Fruit fly (Drosophila melanogaster) whole organism, embryonic: ENCODE data around the gene kat80.
A peak's percentile ranks its signal among the peaks of the same experiment; 100 is the strongest.

ENCODE experiments used
- CG10209 ChIP-seq: fragments of 200-800 bp; sonication (Bioruptor generic); optimal IDR thresholded peaks from 3 replicates; lab custom pipeline; 2017; ENCODE audit warnings: missing biosample characterization, mild to moderate bottlenecking, missing genetic modification characterization, missing genetic modification reagents
- CG10959 ChIP-seq: fragments of 200-800 bp; sonication (Bioruptor generic); IDR thresholded peaks from 2 replicates; pipeline ENCODE4 v1.3.6; 2022; ENCODE audit warnings: missing biosample characterization, missing genetic modification characterization
- CG11696 ChIP-seq: fragments of 200-800 bp; sonication (Bioruptor generic); IDR thresholded peaks from 2 replicates; pipeline ENCODE4 v1.3.6; 2022; ENCODE audit warnings: missing biosample characterization, missing genetic modification characterization
- CG12071 ChIP-seq: fragments of 200-800 bp; sonication (Bioruptor generic); optimal IDR thresholded peaks from 3 replicates; lab custom pipeline; 2018; ENCODE audit warnings: missing biosample characterization, mild to moderate bottlenecking, missing genetic modification characterization
- CG12219 ChIP-seq: fragments of 200-800 bp; sonication (Bioruptor generic); optimal IDR thresholded peaks from 3 replicates; lab custom pipeline; 2018; ENCODE audit warnings: missing biosample characterization, mild to moderate bottlenecking, missing genetic modification characterization
- CG13894 ChIP-seq: fragments of 200-800 bp; sonication (Bioruptor generic); optimal IDR thresholded peaks from 3 replicates; lab custom pipeline; 2018; ENCODE audit warnings: missing biosample characterization, mild to moderate bottlenecking, missing genetic modification characterization, moderate library complexity
- CG14860 ChIP-seq: fragments of 200-800 bp; sonication (Bioruptor generic); IDR thresholded peaks from 3 replicates; pipeline ENCODE4 v1.3.6; 2022; ENCODE audit warnings: missing biosample characterization, missing genetic modification characterization; ENCODE audit not compliant: partially characterized antibody
- CG14965 ChIP-seq: fragments of 200-800 bp; sonication (Bioruptor generic); optimal IDR thresholded peaks from 2 replicates; lab custom pipeline; 2016; ENCODE audit warnings: missing biosample characterization, missing genetic modification characterization, borderline replicate concordance
- CG15011 ChIP-seq: fragments of 200-800 bp; sonication (Bioruptor generic); optimal IDR thresholded peaks from 3 replicates; lab custom pipeline; 2018; ENCODE audit warnings: missing biosample characterization, mild to moderate bottlenecking, missing genetic modification characterization
- CG15514 ChIP-seq: fragments of 200-800 bp; sonication (Bioruptor generic); optimal IDR thresholded peaks from 3 replicates; lab custom pipeline; 2017; ENCODE audit warnings: missing biosample characterization, missing genetic modification characterization, mild to moderate bottlenecking, moderate library complexity, missing genetic modification reagents
- CG16779 ChIP-seq: fragments of 200-800 bp; sonication (Bioruptor generic); IDR thresholded peaks from 2 replicates; pipeline ENCODE4 v1.3.6; 2022; ENCODE audit warnings: missing biosample characterization, missing genetic modification characterization
- CG16813 ChIP-seq: fragments of 200-800 bp; sonication (Bioruptor generic); IDR thresholded peaks from 3 replicates; pipeline ENCODE4 v1.3.6; 2022; ENCODE audit warnings: missing biosample characterization, missing genetic modification characterization; ENCODE audit not compliant: partially characterized antibody
- CG17568 ChIP-seq: fragments of 200-800 bp; sonication (Bioruptor generic); optimal IDR thresholded peaks from 2 replicates; lab custom pipeline; 2018; ENCODE audit warnings: missing biosample characterization, mild to moderate bottlenecking, missing genetic modification characterization, moderate library complexity
- CG18764 ChIP-seq: fragments of 200-800 bp; sonication (Bioruptor generic); optimal IDR thresholded peaks from 3 replicates; lab custom pipeline; 2016; ENCODE audit warnings: missing biosample characterization, missing genetic modification characterization
- CG31224 ChIP-seq: fragments of 200-800 bp; sonication (Bioruptor generic); IDR thresholded peaks from 2 replicates; pipeline ENCODE4 v1.3.6; 2022; ENCODE audit warnings: missing biosample characterization, missing genetic modification characterization
- CG31365 ChIP-seq: fragments of 200-800 bp; sonication (Bioruptor generic); optimal IDR thresholded peaks from 2 replicates; lab custom pipeline; 2018; ENCODE audit warnings: missing biosample characterization, mild to moderate bottlenecking, missing genetic modification characterization
- CG31441 ChIP-seq: fragments of 200-800 bp; sonication (Bioruptor generic); IDR thresholded peaks from 2 replicates; pipeline ENCODE4 v1.3.6; 2022; ENCODE audit warnings: missing biosample characterization, missing genetic modification characterization
- CG6689 ChIP-seq: fragments of 200-800 bp; sonication (Bioruptor generic); IDR thresholded peaks from 2 replicates; pipeline ENCODE4 v1.3.6; 2022; ENCODE audit warnings: missing biosample characterization, missing genetic modification characterization
- CG7928 ChIP-seq: fragments of 200-800 bp; sonication (Bioruptor generic); optimal IDR thresholded peaks from 2 replicates; lab custom pipeline; 2017; ENCODE audit warnings: missing biosample characterization, mild to moderate bottlenecking, missing genetic modification characterization
- CG8359 ChIP-seq: fragments of 200-800 bp; sonication (Bioruptor generic); optimal IDR thresholded peaks from 2 replicates; lab custom pipeline; 2017; ENCODE audit warnings: missing biosample characterization, mild to moderate bottlenecking, missing genetic modification characterization, borderline replicate concordance
- CG9797 ChIP-seq: fragments of 200-800 bp; sonication (Bioruptor generic); optimal IDR thresholded peaks from 3 replicates; lab custom pipeline; 2018; ENCODE audit warnings: missing biosample characterization, mild to moderate bottlenecking, missing genetic modification characterization
- Ets97D ChIP-seq: fragments of 200-800 bp; sonication (Bioruptor generic); optimal IDR thresholded peaks from 3 replicates; lab custom pipeline; 2016; ENCODE audit warnings: missing biosample characterization, missing genetic modification characterization
- Jarid2 ChIP-seq: fragments of 200-800 bp; sonication (Bioruptor generic); optimal IDR thresholded peaks from 3 replicates; lab custom pipeline; 2017; ENCODE audit warnings: mild to moderate bottlenecking, missing biosample characterization, missing genetic modification reagents, missing genetic modification characterization
- Lhr ChIP-seq: fragments of 200-800 bp; sonication (Bioruptor generic); optimal IDR thresholded peaks from 3 replicates; lab custom pipeline; 2017; ENCODE audit warnings: mild to moderate bottlenecking, missing biosample characterization, missing genetic modification reagents, missing genetic modification characterization
- MESR4 ChIP-seq: fragments of 200-800 bp; sonication (Bioruptor generic); optimal IDR thresholded peaks from 2 replicates; lab custom pipeline; 2018; ENCODE audit warnings: missing biosample characterization, mild to moderate bottlenecking, missing genetic modification characterization, moderate library complexity
- Max ChIP-seq: fragments of 200-800 bp; sonication (Bioruptor generic); optimal IDR thresholded peaks from 2 replicates; lab custom pipeline; 2016; ENCODE audit warnings: missing biosample characterization, mild to moderate bottlenecking, missing genetic modification characterization
- Med ChIP-seq: fragments of 200-800 bp; sonication (Bioruptor generic); peaks from one replicate; lab custom pipeline; 2016; ENCODE audit warnings: missing biosample characterization, missing genetic modification characterization, mild to moderate bottlenecking, inconsistent platforms, moderate library complexity
- NC2α ChIP-seq: fragments of 200-800 bp; sonication (Bioruptor generic); optimal IDR thresholded peaks from 2 replicates; lab custom pipeline; 2016; ENCODE audit warnings: missing biosample characterization, missing genetic modification characterization
- Scr ChIP-seq: fragments of 200-800 bp; sonication (Bioruptor generic); IDR thresholded peaks from 2 replicates; pipeline ENCODE4 v1.3.6; 2022; ENCODE audit warnings: missing biosample characterization, missing genetic modification characterization; ENCODE audit not compliant: partially characterized antibody
- Six4 ChIP-seq: fragments of 200-800 bp; sonication (Bioruptor generic); optimal IDR thresholded peaks from 2 replicates; lab custom pipeline; 2016; ENCODE audit warnings: missing biosample characterization, missing genetic modification characterization
- Spps ChIP-seq: fragments of 200-800 bp; sonication (Bioruptor generic); optimal IDR thresholded peaks from 2 replicates; lab custom pipeline; 2018; ENCODE audit warnings: missing biosample characterization, mild to moderate bottlenecking, missing genetic modification characterization
- Taf1 ChIP-seq: fragments of 200-800 bp; sonication (Bioruptor generic); IDR thresholded peaks from 2 replicates; pipeline ENCODE4 v1.3.6; 2022; ENCODE audit warnings: missing biosample characterization, missing genetic modification characterization
- ac ChIP-seq: fragments of 200-800 bp; sonication (Bioruptor generic); optimal IDR thresholded peaks from 3 replicates; lab custom pipeline; 2017; ENCODE audit warnings: missing biosample characterization, mild to moderate bottlenecking, missing genetic modification characterization
- ara ChIP-seq: fragments of 200-800 bp; sonication (Bioruptor generic); IDR thresholded peaks from 2 replicates; pipeline ENCODE4 v1.3.6; 2022; ENCODE audit warnings: missing biosample characterization, missing genetic modification characterization
- crp ChIP-seq, 2 experiments: fragments of 200-800 bp; sonication (Bioruptor generic); optimal IDR thresholded peaks; 2 replicates in 1 of 2; 3 replicates in 1 of 2; lab custom pipeline; 2017; ENCODE audit warnings: missing biosample characterization in 2 of 2, missing genetic modification characterization in 2 of 2, mild to moderate bottlenecking in 1 of 2, moderate library complexity in 1 of 2
- dm ChIP-seq: fragments of 200-800 bp; sonication (Bioruptor generic); optimal IDR thresholded peaks from 3 replicates; lab custom pipeline; 2016; ENCODE audit warnings: missing biosample characterization, missing genetic modification characterization
- en ChIP-seq: fragments of 200-800 bp; sonication (Bioruptor generic); optimal IDR thresholded peaks from 2 replicates; lab custom pipeline; 2016; ENCODE audit warnings: missing biosample characterization, missing genetic modification characterization
- ham ChIP-seq: fragments of 200-800 bp; sonication (Bioruptor generic); IDR thresholded peaks from 2 replicates; pipeline ENCODE4 v1.3.6; 2022; ENCODE audit warnings: missing biosample characterization, missing genetic modification characterization
- inv ChIP-seq: fragments of 200-800 bp; sonication (Bioruptor generic); IDR thresholded peaks from 2 replicates; pipeline ENCODE4 v1.3.6; 2022; ENCODE audit warnings: missing biosample characterization, missing genetic modification characterization; ENCODE audit not compliant: partially characterized antibody
- kay ChIP-seq: fragments of 200-800 bp; sonication (Bioruptor generic); optimal IDR thresholded peaks from 2 replicates; lab custom pipeline; 2016; ENCODE audit warnings: missing biosample characterization, missing genetic modification characterization
- ken ChIP-seq: fragments of 200-800 bp; sonication (Bioruptor generic); IDR thresholded peaks from 3 replicates; pipeline ENCODE4 v1.3.6; 2022; ENCODE audit warnings: missing biosample characterization, missing genetic modification characterization
- nmo ChIP-seq: fragments of 200-800 bp; sonication (Bioruptor generic); optimal IDR thresholded peaks from 2 replicates; lab custom pipeline; 2018; ENCODE audit warnings: missing biosample characterization, mild to moderate bottlenecking, missing genetic modification characterization, moderate library complexity
- onecut ChIP-seq: fragments of 200-800 bp; sonication (Bioruptor generic); IDR thresholded peaks from 2 replicates; pipeline ENCODE4 v1.3.6; 2022; ENCODE audit warnings: missing biosample characterization, missing genetic modification characterization
- salm ChIP-seq: fragments of 200-800 bp; sonication (Bioruptor generic); optimal IDR thresholded peaks from 2 replicates; lab custom pipeline; 2018; ENCODE audit warnings: missing biosample characterization, mild to moderate bottlenecking, missing genetic modification characterization
- sd ChIP-seq: fragments of 200-800 bp; sonication (Bioruptor generic); optimal IDR thresholded peaks from 3 replicates; lab custom pipeline; 2018; ENCODE audit warnings: missing biosample characterization, mild to moderate bottlenecking, missing genetic modification characterization, moderate library complexity
- sima ChIP-seq: fragments of 200-800 bp; sonication (Bioruptor generic); optimal IDR thresholded peaks from 2 replicates; lab custom pipeline; 2016; ENCODE audit warnings: missing biosample characterization, missing genetic modification characterization
- toy ChIP-seq: fragments of 200-800 bp; sonication (Bioruptor generic); IDR thresholded peaks from 2 replicates; pipeline ENCODE4 v1.3.6; 2022; ENCODE audit warnings: missing biosample characterization, missing genetic modification characterization
- trh ChIP-seq: fragments of 200-800 bp; sonication (Bioruptor generic); optimal IDR thresholded peaks from 2 replicates; lab custom pipeline; 2016; ENCODE audit warnings: missing biosample characterization, missing genetic modification characterization
- ttk ChIP-seq: fragments of 200-800 bp; sonication (Bioruptor generic); IDR thresholded peaks from 2 replicates; pipeline ENCODE4 v2.1.2; 2022; ENCODE audit warnings: missing biosample characterization, missing genetic modification characterization
- vnd ChIP-seq: fragments of 200-800 bp; sonication (Bioruptor generic); IDR thresholded peaks from 3 replicates; pipeline ENCODE4 v1.3.6; 2022; ENCODE audit warnings: missing biosample characterization, missing genetic modification characterization; ENCODE audit not compliant: partially characterized antibody

Gene kat80

dm6 chrX:16278783-16279182 is 2.8 kb upstream of the kat80 start (continued):
- TF ChIP-seq CG16813 (GFP tag; lab: Robert Waterston, UW) (no peak), CG7928 (peak; percentile 39), CG14965 (no peak), onecut (peak; percentile 37), CG17568 (GFP tag; lab: Kevin White, UChicago) (peak; percentile 86), kay (GFP tag; lab: Kevin White, UChicago) (no peak), Scr (GFP tag; lab: Robert Waterston, UW) (no peak), CG13894 (peak; percentile 67), Ets97D (GFP tag; lab: Kevin White, UChicago) (no peak), CG12219 (GFP tag; lab: Kevin White, UChicago) (peak; percentile 87), CG11696 (GFP tag; lab: Robert Waterston, UW) (peak; percentile 62), sima (GFP tag; lab: Kevin White, UChicago) (no peak), toy (GFP tag; lab: Robert Waterston, UW) (peak; percentile 50; the same call in 1 of the 2 replicates), CG10209 (GFP tag; lab: Kevin White, UChicago) (peak; percentile 83), ttk (GFP tag; lab: Robert Waterston, UW) (peak; percentile 69), CG15514 (GFP tag; lab: Kevin White, UChicago) (peak; percentile 64), CG15011 (GFP tag; lab: Kevin White, UChicago) (peak; percentile 76), ken (GFP tag; lab: Robert Waterston, UW) (peak; percentile 83), dm (GFP tag; lab: Kevin White, UChicago) (no peak), CG8359 (GFP tag; lab: Kevin White, UChicago) (peak; percentile 75), CG12071 (peak; percentile 85), Med (GFP tag; lab: Kevin White, UChicago) (peak; percentile 94), MESR4 (GFP tag; lab: Kevin White, UChicago) (peak; percentile 7), inv (GFP tag; lab: Robert Waterston, UW) (no peak), CG9797 (GFP tag; lab: Kevin White, UChicago) (no peak), ara (GFP tag; lab: Robert Waterston, UW) (peak; percentile 88), CG16779 (GFP tag; lab: Robert Waterston, UW) (0 out of 2 replicates have a peak, but pooled peaks have one; percentile 62), vnd (no peak), Jarid2 (GFP tag; lab: Kevin White, UChicago) (peak; percentile 22), CG31224 (peak; percentile 60; the same call in 1 of the 2 replicates), sd (tag; lab: Kevin White, UChicago) (no peak), NC2α (GFP tag; lab: Kevin White, UChicago) (peak; percentile 9), CG31365 (tag; lab: Kevin White, UChicago) (peak; percentile 61), CG31441 (GFP tag; lab: Robert Waterston, UW) (peak; percentile 60), CG14860 (GFP tag; lab: Robert Waterston, UW) (no peak), Lhr (GFP tag; lab: Kevin White, UChicago) (peak; percentile 70), CG10959 (GFP tag; lab: Robert Waterston, UW) (peak; percentile 78), trh (peak; percentile 7), Spps (tag; lab: Kevin White, UChicago) (peak; percentile 84), nmo (peak; percentile 75), ac (GFP tag; lab: Kevin White, UChicago) (peak; percentile 82), Six4 (GFP tag; lab: Kevin White, UChicago) (peak; percentile 67), crp (GFP tag; optimal IDR thresholded peaks at IDR 0.05; lab: Kevin White, UChicago) (peak in 1 of 2 experiments; percentile 35), en (GFP tag; lab: Kevin White, UChicago) (no peak), salm (tag; lab: Kevin White, UChicago) (peak; percentile 82), Taf1 (GFP tag; lab: Robert Waterston, UW) (peak; percentile 56; the same call in 1 of the 2 replicates), CG18764 (GFP tag; lab: Kevin White, UChicago) (peak; percentile 97), CG6689 (GFP tag; lab: Robert Waterston, UW) (peak; percentile 81), Max (GFP tag; lab: Kevin White, UChicago) (peak; percentile 46), ham (GFP tag; lab: Robert Waterston, UW) (0 out of 2 replicates have a peak, but pooled peaks have one; percentile 44)
